Fruit fly (Drosophila melanogaster) whole organism, embryonic: ENCODE data around the gene CG8814.
A peak's percentile ranks its signal among the peaks of the same experiment; 100 is the strongest.

Experiments
- BEAF-32 ChIP-seq: fragments of 200-800 bp; sonication (Bioruptor generic); optimal IDR thresholded peaks from 3 replicates; lab custom pipeline; 2017; ENCODE audit warnings: missing biosample characterization, missing genetic modification characterization, mild to moderate bottlenecking, moderate library complexity, missing genetic modification reagents
- Bdp1 ChIP-seq: fragments of 200-800 bp; sonication (Bioruptor generic); optimal IDR thresholded peaks from 3 replicates; lab custom pipeline; 2016; ENCODE audit warnings: missing biosample characterization, missing genetic modification characterization
- CG10543 ChIP-seq: fragments of 200-800 bp; sonication (Bioruptor generic); optimal IDR thresholded peaks from 3 replicates; lab custom pipeline; 2017; ENCODE audit warnings: missing biosample characterization, mild to moderate bottlenecking, missing genetic modification characterization, moderate library complexity
- CG12769 ChIP-seq: fragments of 200-800 bp; sonication (Bioruptor generic); optimal IDR thresholded peaks from 2 replicates; lab custom pipeline; 2019; ENCODE audit warnings: missing biosample characterization, mild to moderate bottlenecking, missing genetic modification characterization, moderate library complexity
- CG12942 ChIP-seq: fragments of 200-800 bp; sonication (Bioruptor generic); optimal IDR thresholded peaks from 3 replicates; lab custom pipeline; 2016; ENCODE audit warnings: missing biosample characterization, missing genetic modification characterization
- CG13624 ChIP-seq: fragments of 200-800 bp; sonication (Bioruptor generic); optimal IDR thresholded peaks from 2 replicates; lab custom pipeline; 2016; ENCODE audit warnings: missing biosample characterization, missing genetic modification characterization
- CG15011 ChIP-seq: fragments of 200-800 bp; sonication (Bioruptor generic); optimal IDR thresholded peaks from 3 replicates; lab custom pipeline; 2018; ENCODE audit warnings: missing biosample characterization, mild to moderate bottlenecking, missing genetic modification characterization
- CG15479 ChIP-seq: fragments of 200-800 bp; sonication (Bioruptor generic); optimal IDR thresholded peaks from 3 replicates; lab custom pipeline; 2019; ENCODE audit warnings: missing biosample characterization, mild to moderate bottlenecking, missing genetic modification characterization, moderate library complexity
- CG1603 ChIP-seq: fragments of 200-800 bp; sonication (Bioruptor generic); optimal IDR thresholded peaks from 2 replicates; lab custom pipeline; 2019; ENCODE audit warnings: missing biosample characterization, mild to moderate bottlenecking, missing genetic modification characterization, moderate library complexity
- CG17328 ChIP-seq: fragments of 200-800 bp; sonication (Bioruptor generic); IDR thresholded peaks from 2 replicates; pipeline ENCODE4 v1.3.6; 2022; ENCODE audit warnings: missing biosample characterization, missing genetic modification characterization
- CG17359 ChIP-seq: fragments of 200-800 bp; sonication (Bioruptor generic); optimal IDR thresholded peaks from 3 replicates; lab custom pipeline; 2018; ENCODE audit warnings: missing biosample characterization, mild to moderate bottlenecking, missing genetic modification characterization, moderate library complexity
- CG32767 ChIP-seq: fragments of 200-800 bp; sonication (Bioruptor generic); IDR thresholded peaks from 2 replicates; pipeline ENCODE4 v1.3.6; 2022; ENCODE audit warnings: missing biosample characterization, missing genetic modification characterization
- CG34224 ChIP-seq: fragments of 200-800 bp; sonication (Bioruptor generic); IDR thresholded peaks from 3 replicates; pipeline ENCODE4 v1.3.6; 2022; ENCODE audit warnings: missing biosample characterization, missing genetic modification characterization; ENCODE audit not compliant: partially characterized antibody
- CG4707 ChIP-seq: fragments of 200-800 bp; sonication (Bioruptor generic); optimal IDR thresholded peaks from 2 replicates; lab custom pipeline; 2018; ENCODE audit warnings: missing biosample characterization, mild to moderate bottlenecking, missing genetic modification characterization, moderate library complexity
- CG4854 ChIP-seq: fragments of 200-800 bp; sonication (Bioruptor generic); optimal IDR thresholded peaks from 2 replicates; lab custom pipeline; 2016; ENCODE audit warnings: missing biosample characterization, missing genetic modification characterization, inconsistent platforms
- CG5180 ChIP-seq: fragments of 200-800 bp; sonication (Bioruptor generic); optimal IDR thresholded peaks from 3 replicates; lab custom pipeline; 2017; ENCODE audit warnings: missing biosample characterization, missing genetic modification characterization, mild to moderate bottlenecking, moderate library complexity, missing genetic modification reagents
- CG9609 ChIP-seq: fragments of 200-800 bp; sonication (Bioruptor generic); optimal IDR thresholded peaks from 3 replicates; lab custom pipeline; 2016; ENCODE audit warnings: missing biosample characterization, missing genetic modification characterization
- CG9932 ChIP-seq: fragments of 200-800 bp; sonication (Bioruptor generic); IDR thresholded peaks from 2 replicates; pipeline ENCODE4 v1.3.6; 2022; ENCODE audit warnings: missing biosample characterization, missing genetic modification characterization
- CHES-1-like ChIP-seq: fragments of 200-800 bp; sonication (Bioruptor generic); optimal IDR thresholded peaks from 2 replicates; lab custom pipeline; 2016; ENCODE audit warnings: missing biosample characterization, missing genetic modification characterization
- Dll ChIP-seq: fragments of 200-800 bp; sonication (Bioruptor generic); IDR thresholded peaks from 4 replicates; pipeline ENCODE4 v1.3.6; 2022; ENCODE audit warnings: missing biosample characterization, missing genetic modification characterization; ENCODE audit not compliant: partially characterized antibody
- Dp ChIP-seq: fragments of 200-800 bp; sonication (Bioruptor generic); optimal IDR thresholded peaks from 2 replicates; lab custom pipeline; 2018; ENCODE audit warnings: missing biosample characterization, mild to moderate bottlenecking, missing genetic modification characterization, moderate library complexity
- Eip74EF ChIP-seq, 2 experiments: fragments of 200-800 bp in 1 of 2; fragments of >200 bp in 1 of 2; sonication (Bioruptor generic) in 1 of 2; optimal IDR thresholded peaks; 2 replicates each; lab custom pipeline; 2017 to 2019; ENCODE audit warnings: missing biosample characterization in 2 of 2, missing genetic modification characterization in 2 of 2, mild to moderate bottlenecking in 1 of 2, moderate library complexity in 1 of 2
- Fer3 ChIP-seq: fragments of 200-800 bp; sonication (Bioruptor generic); optimal IDR thresholded peaks from 2 replicates; lab custom pipeline; 2018; ENCODE audit warnings: missing biosample characterization, mild to moderate bottlenecking, missing genetic modification characterization, moderate library complexity
- HLH3B ChIP-seq: fragments of 200-800 bp; sonication (Bioruptor generic); IDR thresholded peaks from 2 replicates; pipeline ENCODE4 v1.3.6; 2022; ENCODE audit warnings: missing biosample characterization, missing genetic modification characterization
- HmgD ChIP-seq: fragments of 200-800 bp; sonication (Bioruptor generic); optimal IDR thresholded peaks from 3 replicates; lab custom pipeline; 2016; ENCODE audit warnings: missing biosample characterization, missing genetic modification characterization
- Lhr ChIP-seq: fragments of 200-800 bp; sonication (Bioruptor generic); optimal IDR thresholded peaks from 3 replicates; lab custom pipeline; 2017; ENCODE audit warnings: mild to moderate bottlenecking, missing biosample characterization, missing genetic modification reagents, missing genetic modification characterization
- Max ChIP-seq: fragments of 200-800 bp; sonication (Bioruptor generic); optimal IDR thresholded peaks from 2 replicates; lab custom pipeline; 2016; ENCODE audit warnings: missing biosample characterization, mild to moderate bottlenecking, missing genetic modification characterization
- Pdp1 ChIP-seq, 2 experiments: fragments of 200-800 bp; sonication (Bioruptor generic); optimal IDR thresholded peaks; 3 replicates each; lab custom pipeline; 2016; ENCODE audit warnings: missing biosample characterization in 2 of 2, missing genetic modification characterization in 2 of 2, mild to moderate bottlenecking in 1 of 2, moderate library complexity in 1 of 2
- Ptx1 ChIP-seq: fragments of 200-800 bp; sonication (Bioruptor generic); IDR thresholded peaks from 2 replicates; pipeline ENCODE4 v1.3.6; 2022; ENCODE audit warnings: missing biosample characterization, missing genetic modification characterization
- Sox100B ChIP-seq: fragments of 200-800 bp; sonication (Bioruptor generic); optimal IDR thresholded peaks from 3 replicates; lab custom pipeline; 2018; ENCODE audit warnings: missing biosample characterization, mild to moderate bottlenecking, missing genetic modification characterization
- bowl ChIP-seq: fragments of 200-800 bp; sonication (Bioruptor generic); IDR thresholded peaks from 2 replicates; pipeline ENCODE4 v1.3.6; 2022; ENCODE audit warnings: missing biosample characterization, missing genetic modification characterization
- cwo ChIP-seq: fragments of 200-800 bp; sonication (Bioruptor generic); optimal IDR thresholded peaks from 3 replicates; lab custom pipeline; 2017; ENCODE audit warnings: missing biosample characterization, missing genetic modification characterization, mild to moderate bottlenecking, moderate library complexity, missing genetic modification reagents
- disco-r ChIP-seq: fragments of 200-800 bp; sonication (Bioruptor generic); optimal IDR thresholded peaks from 2 replicates; lab custom pipeline; 2016; ENCODE audit warnings: missing biosample characterization, missing genetic modification characterization
- exex ChIP-seq: fragments of 200-800 bp; sonication (Bioruptor generic); optimal IDR thresholded peaks from 4 replicates; lab custom pipeline; 2018; ENCODE audit warnings: missing biosample characterization, mild to moderate bottlenecking, missing genetic modification characterization, moderate library complexity
- grn ChIP-seq: fragments of 200-800 bp; sonication (Bioruptor generic); optimal IDR thresholded peaks from 3 replicates; lab custom pipeline; 2017; ENCODE audit warnings: missing biosample characterization, missing genetic modification characterization
- ken ChIP-seq: fragments of 200-800 bp; sonication (Bioruptor generic); IDR thresholded peaks from 3 replicates; pipeline ENCODE4 v1.3.6; 2022; ENCODE audit warnings: missing biosample characterization, missing genetic modification characterization
- nau ChIP-seq: fragments of 200-800 bp; sonication (Bioruptor generic); optimal IDR thresholded peaks from 3 replicates; lab custom pipeline; 2017; ENCODE audit warnings: missing biosample characterization, mild to moderate bottlenecking, missing genetic modification characterization, missing genetic modification reagents
- org-1 ChIP-seq: fragments of 200-800 bp; sonication (Bioruptor generic); optimal IDR thresholded peaks from 2 replicates; lab custom pipeline; 2017; ENCODE audit warnings: missing biosample characterization, missing genetic modification characterization
- otp ChIP-seq: fragments of 200-800 bp; sonication (Bioruptor generic); IDR thresholded peaks from 3 replicates; pipeline ENCODE4, ENCODE4 v1.3.6; 2022; ENCODE audit warnings: missing biosample characterization, missing genetic modification characterization
- ro ChIP-seq: fragments of 200-800 bp; sonication (Bioruptor generic); IDR thresholded peaks from 2 replicates; pipeline ENCODE4 v1.3.6; 2022; ENCODE audit warnings: missing biosample characterization, missing genetic modification characterization
- row ChIP-seq: fragments of 200-800 bp; sonication (Bioruptor generic); IDR thresholded peaks from 3 replicates; pipeline ENCODE4 v1.3.6; 2022; ENCODE audit warnings: missing biosample characterization, missing genetic modification characterization
- seq ChIP-seq: fragments of 200-800 bp; sonication (Bioruptor generic); IDR thresholded peaks from 2 replicates; pipeline ENCODE4 v1.3.6; 2022; ENCODE audit warnings: missing biosample characterization, missing genetic modification characterization
- ssp ChIP-seq: fragments of 200-800 bp; sonication (Bioruptor generic); IDR thresholded peaks from 2 replicates; pipeline ENCODE4 v1.3.6; 2022; ENCODE audit warnings: missing biosample characterization, missing genetic modification characterization
- stc ChIP-seq: fragments of 200-800 bp; sonication (Bioruptor generic); IDR thresholded peaks from 2 replicates; pipeline ENCODE4 v1.3.6; 2022; ENCODE audit warnings: missing biosample characterization, missing genetic modification characterization
- tll ChIP-seq, 2 experiments: fragments of 200-800 bp in 1 of 2; fragments of >200 bp in 1 of 2; sonication (Bioruptor generic) in 1 of 2; optimal IDR thresholded peaks; 2 replicates each; lab custom pipeline; 2017 to 2019; ENCODE audit warnings: missing biosample characterization in 2 of 2, missing genetic modification characterization in 2 of 2, mild to moderate bottlenecking in 1 of 2, moderate library complexity in 1 of 2
- vfl ChIP-seq: fragments of 200-800 bp; sonication (Bioruptor generic); optimal IDR thresholded peaks from 2 replicates; lab custom pipeline; 2016; ENCODE audit warnings: missing biosample characterization, missing genetic modification characterization

The CG8814 gene

dm6 chr2L:2883703-2884294 lies 9.1 kb downstream of the CG8814 start (continued):
- TF ChIP-seq CG12942 (GFP tag; lab: Kevin White, UChicago) (no peak), Eip74EF (GFP tag; optimal IDR thresholded peaks at IDR 0.05; lab: Kevin White, UChicago) (no peak), CG9609 (no peak), CG5180 (no peak), HmgD (GFP tag; lab: Kevin White, UChicago) (no peak), org-1 (no peak), CG10543 (GFP tag; lab: Kevin White, UChicago) (peak; percentile 7), CG17328 (GFP tag; lab: Robert Waterston, UW) (no peak), ro (GFP tag; lab: Robert Waterston, UW) (no peak), Pdp1 (GFP tag; optimal IDR thresholded peaks at IDR 0.05; lab: Kevin White, UChicago) (peak in 1 of 2 experiments; percentile 36), CG34224 (no peak), CG13624 (no peak), Ptx1 (GFP tag; lab: Robert Waterston, UW) (no peak), exex (tag; lab: Kevin White, UChicago) (peak; percentile 89), Bdp1 (no peak), CG32767 (no peak)
- TF ChIP-seq, all 482 proteins: peak for 8

dm6 chr2L:2884683-2885502 lies 10.2 kb downstream of the CG8814 start:
- TF ChIP-seq Sox100B (GFP tag; lab: Kevin White, UChicago) (no peak), BEAF-32 (GFP tag; lab: Kevin White, UChicago) (no peak), ssp (GFP tag; lab: Robert Waterston, UW) (peak; percentile 13; the same call in 1 of the 2 replicates), cwo (GFP tag; lab: Kevin White, UChicago) (no peak), CG13624 (peak; percentile 85), disco-r (no peak), CG4854 (no peak), CG12942 (GFP tag; lab: Kevin White, UChicago) (no peak), CG9932 (GFP tag; lab: Robert Waterston, UW) (peak; percentile 81), Fer3 (tag; lab: Kevin White, UChicago) (peak; percentile 42), CG15479 (GFP tag; lab: Kevin White, UChicago) (no peak), CG17359 (tag; lab: Kevin White, UChicago) (peak; percentile 14), CG15011 (GFP tag; lab: Kevin White, UChicago) (no peak), stc (0 out of 2 replicates have a peak, but pooled peaks have one; percentile 31), Dp (GFP tag; lab: Kevin White, UChicago) (peak; percentile 68), nau (GFP tag; lab: Kevin White, UChicago) (peak; percentile 43), Max (GFP tag; lab: Kevin White, UChicago) (no peak), vfl (no peak), row (GFP tag; lab: Robert Waterston, UW) (peak; percentile 78), grn (GFP tag; lab: Kevin White, UChicago) (no peak), CG9609 (no peak), CHES-1-like (GFP tag; lab: Kevin White, UChicago) (peak; percentile 78), CG4707 (GFP tag; lab: Kevin White, UChicago) (no peak), tll (GFP tag; optimal IDR thresholded peaks at IDR 0.05; lab: Kevin White, UChicago) (peak in 1 of 2 experiments; percentile 87), otp (GFP tag; lab: Robert Waterston, UW) (peak; percentile 61; the same call in 1 of the 3 replicates), bowl (0 out of 2 replicates have a peak, but pooled peaks have one; percentile 48), Lhr (GFP tag; lab: Kevin White, UChicago) (peak; percentile 65), ken (GFP tag; lab: Robert Waterston, UW) (peak; percentile 65; the same call in 2 of the 3 replicates), seq (GFP tag; lab: Robert Waterston, UW) (no peak), Dll (GFP tag; lab: Robert Waterston, UW) (0 out of 4 replicates have a peak, but pooled peaks have one; percentile 31), CG1603 (tag; lab: Kevin White, UChicago) (peak; percentile 89), HLH3B (GFP tag; lab: Robert Waterston, UW) (0 out of 2 replicates have a peak, but pooled peaks have one; percentile 10), CG12769 (tag; lab: Kevin White, UChicago) (peak; percentile 75)
